Worm (Caenorhabditis elegans): ENCODE data around the gene F58B4.7.

Gene F58B4.7

ce11 chrV:10873190-10873589, 49.9 kb downstream of the F58B4.7 start:
- TF ChIP-seq him-1 (tag; optimal IDR thresholded peaks at IDR 0.05), result no peak
- TF ChIP-seq madf-3 (GFP tag; IDR thresholded peaks at IDR 0.05), result no peak
- no peak for TF ChIP-seq nhr-27 (tag; optimal IDR thresholded peaks at IDR 0.05)
- no peak for TF ChIP-seq C17E4.6 (GFP tag; IDR thresholded peaks at IDR 0.05)
- no peak for TF ChIP-seq ceh-40 (GFP tag; IDR thresholded peaks at IDR 0.05)
- no peak for TF ChIP-seq ztf-18 (tag; optimal IDR thresholded peaks at IDR 0.05)
- no peak for TF ChIP-seq zim-3 (tag; optimal IDR thresholded peaks at IDR 0.05)
- no peak for TF ChIP-seq nfyb-1 (GFP tag; IDR thresholded peaks at IDR 0.05)
- TF ChIP-seq D2030.7 (GFP tag; IDR thresholded peaks at IDR 0.05), result no peak
- no peak for TF ChIP-seq lag-1 (GFP tag; IDR thresholded peaks at IDR 0.05)
- no peak for TF ChIP-seq B0336.3 (GFP tag; IDR thresholded peaks at IDR 0.05)

Measured in whole organism, young adult.